Worm (Caenorhabditis elegans): ENCODE data around the gene K06H6.2.

DNA sequence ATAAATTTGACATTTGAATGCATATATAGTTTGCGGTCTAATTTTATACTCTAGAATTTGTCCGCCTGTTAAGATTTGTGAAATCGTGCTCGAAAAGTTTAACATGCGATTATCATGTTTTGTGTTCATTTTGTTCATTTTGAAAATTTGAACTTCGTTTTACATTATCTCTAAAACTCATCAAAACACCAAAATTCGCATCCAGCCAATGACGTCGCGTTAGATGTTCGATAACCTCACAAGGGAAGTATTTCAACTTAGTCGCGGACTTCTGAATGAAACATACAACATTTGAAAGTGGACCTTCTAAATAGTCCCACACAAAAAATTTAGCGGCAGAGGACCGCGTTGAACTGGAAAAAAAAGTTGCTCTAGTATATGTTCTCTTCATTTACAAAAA is 44.1 kb upstream of the K06H6.2 start:
- TF ChIP-seq mep-1 (tag; optimal IDR thresholded peaks at IDR 0.05) (no peak), egl-27 (tag; optimal IDR thresholded peaks at IDR 0.05) (no peak)
